Worm (Caenorhabditis elegans): ENCODE data around the gene F15E6.5.

DNA sequence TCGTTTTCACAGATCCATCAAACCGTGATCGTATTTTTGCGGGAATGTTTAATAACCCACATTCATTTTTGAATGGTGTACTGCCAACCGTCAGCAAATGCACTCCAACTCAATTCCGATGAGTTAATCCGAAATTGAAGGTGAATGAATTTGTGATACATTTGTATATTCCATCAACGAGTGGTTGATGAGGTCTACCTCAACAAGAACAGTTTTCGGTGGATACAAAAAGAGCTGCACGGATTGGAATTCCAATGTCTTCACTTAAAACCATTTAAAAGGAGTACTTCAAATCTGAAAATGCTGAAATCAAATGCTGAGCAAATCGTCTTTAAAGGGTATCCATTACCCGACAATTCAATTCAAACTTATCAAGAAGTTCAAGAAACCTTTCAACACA, at the start of gene F15E6.5:
- TF ChIP-seq mdl-1 (tag; optimal IDR thresholded peaks at IDR 0.05) (no peak), ztf-11 (tag; optimal IDR thresholded peaks at IDR 0.05) (no peak), aly-2 (tag; optimal IDR thresholded peaks at IDR 0.05) (no peak), snpc-4 (tag; optimal IDR thresholded peaks at IDR 0.05) (no peak), elt-3 (tag; optimal IDR thresholded peaks at IDR 0.05) (no peak), ama-1 (optimal IDR thresholded peaks at IDR 0.05) (no peak), fos-1 (tag; optimal IDR thresholded peaks at IDR 0.05) (no peak), lin-13 (GFP tag; optimal IDR thresholded peaks at IDR 0.05) (no peak), alr-1 (tag; optimal IDR thresholded peaks at IDR 0.05) (no peak), elt-1 (tag; optimal IDR thresholded peaks at IDR 0.05) (no peak), ceh-82 (tag; optimal IDR thresholded peaks at IDR 0.05) (no peak), unc-62 (GFP tag; optimal IDR thresholded peaks at IDR 0.05) (no peak), lin-39 (tag; optimal IDR thresholded peaks at IDR 0.05) (no peak)
